Fruit fly (Drosophila melanogaster) whole organism, embryonic: ENCODE data around the gene Vm34Ca.

Experiments
- Ada2b ChIP-seq: fragments of 200-800 bp; sonication (Bioruptor generic); IDR thresholded peaks from 2 replicates; pipeline ENCODE4 v1.3.6; 2022; ENCODE audit warnings: missing biosample characterization, missing genetic modification characterization
- CG12769 ChIP-seq: fragments of 200-800 bp; sonication (Bioruptor generic); optimal IDR thresholded peaks from 2 replicates; lab custom pipeline; 2019; ENCODE audit warnings: missing biosample characterization, mild to moderate bottlenecking, missing genetic modification characterization, moderate library complexity
- CG13424 ChIP-seq: fragments of 200-800 bp; sonication (Bioruptor generic); optimal IDR thresholded peaks from 2 replicates; lab custom pipeline; 2019; ENCODE audit warnings: missing biosample characterization, mild to moderate bottlenecking, missing genetic modification characterization, moderate library complexity
- CG17829 ChIP-seq: fragments of 200-800 bp; optimal IDR thresholded peaks from 2 replicates; lab custom pipeline; 2019; ENCODE audit warnings: missing biosample characterization, mild to moderate bottlenecking, missing genetic modification characterization, moderate library complexity
- CG18262 ChIP-seq: fragments of 200-800 bp; optimal IDR thresholded peaks from 3 replicates; lab custom pipeline; 2019; ENCODE audit warnings: missing biosample characterization, mild to moderate bottlenecking, missing genetic modification characterization, moderate library complexity
- CG2120 ChIP-seq: fragments of 200-800 bp; sonication (Bioruptor generic); optimal IDR thresholded peaks from 3 replicates; lab custom pipeline; 2016; ENCODE audit warnings: missing biosample characterization, missing genetic modification characterization
- CG30020 ChIP-seq: fragments of 200-800 bp; optimal IDR thresholded peaks from 2 replicates; lab custom pipeline; 2019; ENCODE audit warnings: missing biosample characterization, mild to moderate bottlenecking, missing genetic modification characterization, moderate library complexity
- CG30403 ChIP-seq: fragments of 200-800 bp; sonication (Bioruptor generic); optimal IDR thresholded peaks from 3 replicates; lab custom pipeline; 2016; ENCODE audit warnings: missing biosample characterization, missing genetic modification characterization
- CG32767 ChIP-seq: fragments of 200-800 bp; sonication (Bioruptor generic); IDR thresholded peaks from 2 replicates; pipeline ENCODE4 v1.3.6; 2022; ENCODE audit warnings: missing biosample characterization, missing genetic modification characterization
- CG3838 ChIP-seq: fragments of 200-800 bp; sonication (Bioruptor generic); optimal IDR thresholded peaks from 3 replicates; lab custom pipeline; 2016; ENCODE audit warnings: missing biosample characterization, missing genetic modification characterization
- CG43689 ChIP-seq: fragments of 200-800 bp; sonication (Bioruptor generic); IDR thresholded peaks from 2 replicates; pipeline ENCODE4 v1.3.6; 2022; ENCODE audit warnings: missing biosample characterization, missing genetic modification characterization
- CG6689 ChIP-seq: fragments of 200-800 bp; sonication (Bioruptor generic); IDR thresholded peaks from 2 replicates; pipeline ENCODE4 v1.3.6; 2022; ENCODE audit warnings: missing biosample characterization, missing genetic modification characterization
- CG8924 ChIP-seq: fragments of 200-800 bp; optimal IDR thresholded peaks from 3 replicates; lab custom pipeline; 2019; ENCODE audit warnings: missing biosample characterization, mild to moderate bottlenecking, missing genetic modification characterization, moderate library complexity
- Chrac-16 ChIP-seq: fragments of 200-800 bp; sonication (Bioruptor generic); optimal IDR thresholded peaks from 3 replicates; lab custom pipeline; 2016; ENCODE audit warnings: missing biosample characterization, missing genetic modification characterization
- Dll ChIP-seq: fragments of 200-800 bp; sonication (Bioruptor generic); IDR thresholded peaks from 4 replicates; pipeline ENCODE4 v1.3.6; 2022; ENCODE audit warnings: missing biosample characterization, missing genetic modification characterization; ENCODE audit not compliant: partially characterized antibody
- Doc3 ChIP-seq: fragments of 200-800 bp; sonication (Bioruptor generic); IDR thresholded peaks from 3 replicates; pipeline ENCODE4 v1.3.6; 2022; ENCODE audit warnings: missing biosample characterization, missing genetic modification characterization; ENCODE audit not compliant: partially characterized antibody
- Dref ChIP-seq: fragments of 200-800 bp; sonication (Bioruptor generic); IDR thresholded peaks from 2 replicates; pipeline ENCODE4 v1.3.6; 2022; ENCODE audit warnings: missing biosample characterization, missing genetic modification characterization
- E2f2 ChIP-seq: fragments of 200-800 bp; sonication (Bioruptor generic); IDR thresholded peaks from 2 replicates; pipeline ENCODE4 v1.3.6; 2022; ENCODE audit warnings: missing biosample characterization, missing genetic modification characterization
- HLH4C ChIP-seq: fragments of 200-800 bp; sonication (Bioruptor generic); IDR thresholded peaks from 3 replicates; pipeline ENCODE4 v1.3.6; 2022; ENCODE audit warnings: missing biosample characterization, missing genetic modification characterization; ENCODE audit not compliant: partially characterized antibody
- Hr3 ChIP-seq: fragments of 200-800 bp; sonication (Bioruptor generic); optimal IDR thresholded peaks from 3 replicates; lab custom pipeline; 2016; ENCODE audit warnings: missing biosample characterization, missing genetic modification characterization
- MESR4 ChIP-seq: fragments of 200-800 bp; sonication (Bioruptor generic); optimal IDR thresholded peaks from 2 replicates; lab custom pipeline; 2018; ENCODE audit warnings: missing biosample characterization, mild to moderate bottlenecking, missing genetic modification characterization, moderate library complexity
- PHDP ChIP-seq: fragments of 200-800 bp; sonication (Bioruptor generic); optimal IDR thresholded peaks from 3 replicates; lab custom pipeline; 2018; ENCODE audit warnings: missing biosample characterization, mild to moderate bottlenecking, missing genetic modification characterization, moderate library complexity
- Ptx1 ChIP-seq: fragments of 200-800 bp; sonication (Bioruptor generic); IDR thresholded peaks from 2 replicates; pipeline ENCODE4 v1.3.6; 2022; ENCODE audit warnings: missing biosample characterization, missing genetic modification characterization
- Rfx ChIP-seq: fragments of 200-800 bp; sonication (Bioruptor generic); IDR thresholded peaks from 2 replicates; pipeline ENCODE4 v1.3.6; 2022; ENCODE audit warnings: missing biosample characterization, missing genetic modification characterization
- Spps ChIP-seq: fragments of 200-800 bp; sonication (Bioruptor generic); optimal IDR thresholded peaks from 2 replicates; lab custom pipeline; 2018; ENCODE audit warnings: missing biosample characterization, mild to moderate bottlenecking, missing genetic modification characterization
- Xbp1 ChIP-seq: fragments of 200-800 bp; sonication (Bioruptor generic); optimal IDR thresholded peaks from 3 replicates; lab custom pipeline; 2016; ENCODE audit warnings: missing biosample characterization, mild to moderate bottlenecking, missing genetic modification characterization
- ato ChIP-seq: fragments of 200-800 bp; sonication (Bioruptor generic); IDR thresholded peaks from 2 replicates; pipeline ENCODE4 v1.3.6; 2022; ENCODE audit warnings: missing biosample characterization, missing genetic modification characterization; ENCODE audit not compliant: partially characterized antibody
- btn ChIP-seq: fragments of 200-800 bp; sonication (Bioruptor generic); optimal IDR thresholded peaks from 2 replicates; lab custom pipeline; 2016; ENCODE audit warnings: missing biosample characterization, missing genetic modification characterization
- chif ChIP-seq, 2 experiments: fragments of 200-800 bp; sonication (Bioruptor generic); optimal IDR thresholded peaks; 3 replicates each; lab custom pipeline; 2016; ENCODE audit warnings: missing biosample characterization in 2 of 2, missing genetic modification characterization in 2 of 2
- danr ChIP-seq: fragments of 200-800 bp; sonication (Bioruptor generic); IDR thresholded peaks from 2 replicates; pipeline ENCODE4 v1.3.6; 2022; ENCODE audit warnings: missing biosample characterization, missing genetic modification characterization
- dmrt99B ChIP-seq: fragments of 200-800 bp; sonication (Bioruptor generic); optimal IDR thresholded peaks from 2 replicates; lab custom pipeline; 2018; ENCODE audit warnings: missing biosample characterization, mild to moderate bottlenecking, missing genetic modification characterization, moderate library complexity
- ewg ChIP-seq: fragments of 200-800 bp; sonication (Bioruptor generic); optimal IDR thresholded peaks from 3 replicates; lab custom pipeline; 2017; ENCODE audit warnings: mild to moderate bottlenecking, missing biosample characterization, missing genetic modification reagents, missing genetic modification characterization
- fd102C ChIP-seq: fragments of 200-800 bp; sonication (Bioruptor generic); optimal IDR thresholded peaks from 2 replicates; lab custom pipeline; 2018; ENCODE audit warnings: missing biosample characterization, mild to moderate bottlenecking, missing genetic modification characterization, moderate library complexity
- fu2 ChIP-seq: fragments of 200-800 bp; sonication (Bioruptor generic); optimal IDR thresholded peaks from 2 replicates; lab custom pipeline; 2016; ENCODE audit warnings: missing biosample characterization, missing genetic modification characterization
- jigr1 ChIP-seq: fragments of 200-800 bp; sonication (Bioruptor generic); IDR thresholded peaks from 3 replicates; pipeline ENCODE4 v1.3.6; 2022; ENCODE audit warnings: missing biosample characterization, missing genetic modification characterization
- onecut ChIP-seq: fragments of 200-800 bp; sonication (Bioruptor generic); IDR thresholded peaks from 2 replicates; pipeline ENCODE4 v1.3.6; 2022; ENCODE audit warnings: missing biosample characterization, missing genetic modification characterization
- pb ChIP-seq: fragments of 200-800 bp; sonication (Bioruptor generic); optimal IDR thresholded peaks from 3 replicates; lab custom pipeline; 2016; ENCODE audit warnings: missing biosample characterization, missing genetic modification characterization
- phol ChIP-seq: fragments of 200-800 bp; sonication (Bioruptor generic); optimal IDR thresholded peaks from 3 replicates; lab custom pipeline; 2018; ENCODE audit warnings: missing biosample characterization, mild to moderate bottlenecking, missing genetic modification characterization, moderate library complexity
- pzg ChIP-seq: fragments of 200-800 bp; sonication (Bioruptor generic); optimal IDR thresholded peaks from 3 replicates; lab custom pipeline; 2018; ENCODE audit warnings: missing biosample characterization, mild to moderate bottlenecking, missing genetic modification characterization, moderate library complexity
- sug ChIP-seq: fragments of 200-800 bp; optimal IDR thresholded peaks from 2 replicates; lab custom pipeline; 2019; ENCODE audit warnings: missing biosample characterization, mild to moderate bottlenecking, missing genetic modification characterization, moderate library complexity
- trem ChIP-seq: fragments of 200-800 bp; optimal IDR thresholded peaks from 3 replicates; lab custom pipeline; 2019; ENCODE audit warnings: missing biosample characterization, mild to moderate bottlenecking, missing genetic modification characterization, moderate library complexity

Vm34Ca gene

dm6 chr2L:13382351-13383029, 28.9 kb downstream of the Vm34Ca start, which contains the start of gene loqs (continued):
- TF ChIP-seq fd102C (GFP tag; lab: Kevin White, UChicago) (no peak), ewg (GFP tag; lab: Kevin White, UChicago) (no peak), HLH4C (0 out of 3 replicates have a peak, but pooled peaks have one; percentile 46), Doc3 (GFP tag; lab: Robert Waterston, UW) (peak; percentile 39; the same call in 1 of the 3 replicates), E2f2 (peak; percentile 83), CG6689 (0 out of 2 replicates have a peak, but pooled peaks have one; percentile 5), Dref (GFP tag; lab: Robert Waterston, UW) (peak; percentile 55), CG2120 (GFP tag; lab: Kevin White, UChicago) (peak; percentile 45), CG43689 (no peak), onecut (peak; percentile 99), sug (tag; lab: Kevin White, UChicago) (peak; percentile 36), CG8924 (tag; lab: Kevin White, UChicago) (peak; percentile 31), MESR4 (GFP tag; lab: Kevin White, UChicago) (peak; percentile 55), danr (GFP tag; lab: Robert Waterston, UW) (no peak), fu2 (GFP tag; lab: Kevin White, UChicago) (no peak), btn (GFP tag; lab: Kevin White, UChicago) (no peak), Hr3 (GFP tag; lab: Kevin White, UChicago) (peak; percentile 6), CG30020 (tag; lab: Kevin White, UChicago) (peak; percentile 55), trem (peak; percentile 54), Ada2b (GFP tag; lab: Robert Waterston, UW) (peak; percentile 10; the same call in 1 of the 2 replicates), Dll (GFP tag; lab: Robert Waterston, UW) (peak; percentile 73), CG17829 (peak; percentile 18), phol (tag; lab: Kevin White, UChicago) (peak; percentile 48), CG12769 (no peak), CG3838 (GFP tag; lab: Kevin White, UChicago) (no peak), CG18262 (peak; percentile 7), CG32767 (GFP tag; lab: Robert Waterston, UW) (peak; percentile 63; the same call in 1 of the 2 replicates), dmrt99B (tag; lab: Kevin White, UChicago) (no peak), CG13424 (tag; lab: Kevin White, UChicago) (peak; percentile 31), jigr1 (GFP tag; lab: Robert Waterston, UW) (no peak), Chrac-16 (GFP tag; lab: Kevin White, UChicago) (no peak), CG30403 (GFP tag; lab: Kevin White, UChicago) (peak; percentile 18), chif (GFP tag; optimal IDR thresholded peaks at IDR 0.05; lab: Kevin White, UChicago) (no peak), PHDP (tag; lab: Kevin White, UChicago) (peak; percentile 38), Ptx1 (GFP tag; lab: Robert Waterston, UW) (no peak), Xbp1 (peak; percentile 8), pb (GFP tag; lab: Kevin White, UChicago) (no peak), Rfx (peak; percentile 14; the same call in 1 of the 2 replicates), ato (no peak), pzg (GFP tag; lab: Kevin White, UChicago) (peak; percentile 25), Spps (tag; lab: Kevin White, UChicago) (no peak)
